Worm (Caenorhabditis elegans): ENCODE data around the gene srr-2.
"Not testable (repeated sequence)": the region's sequence is repeated elsewhere in the genome, so short reads cannot be mapped to it uniquely, and the experiment has no call there.

DNA sequence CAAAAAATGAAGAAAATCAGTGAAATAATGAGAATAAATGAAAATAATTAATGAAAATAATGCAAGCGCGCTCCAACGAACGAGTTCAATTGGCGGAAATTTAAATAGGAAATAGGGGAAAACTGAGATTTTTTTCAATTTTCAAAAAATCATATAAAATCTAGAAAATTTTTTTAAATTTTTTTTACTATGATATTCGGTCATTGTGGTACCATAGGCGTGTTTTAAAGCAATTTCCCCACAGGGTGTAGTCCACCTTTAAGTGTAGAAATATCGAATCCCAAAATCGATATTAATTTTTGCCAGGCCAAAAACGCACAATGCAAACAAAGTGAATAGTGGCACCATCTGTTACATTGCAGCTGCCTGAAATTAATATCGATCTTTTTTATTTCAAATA is 47.2 kb upstream of the srr-2 start, which contains the start of gene F21D9.1:
- not testable (repeated sequence) for TF ChIP-seq unc-62 (GFP tag; optimal IDR thresholded peaks at IDR 0.05); F22D6.2 (tag; optimal IDR thresholded peaks at IDR 0.05); hrde-1 (tag; optimal IDR thresholded peaks at IDR 0.05; ENCODE audit: borderline replicate concordance); ets-4 (GFP tag; optimal IDR thresholded peaks at IDR 0.05)

All from whole organism, young adult.